Worm (Caenorhabditis elegans): Measurements from ENCODE around the gene tald-1.

DNA sequence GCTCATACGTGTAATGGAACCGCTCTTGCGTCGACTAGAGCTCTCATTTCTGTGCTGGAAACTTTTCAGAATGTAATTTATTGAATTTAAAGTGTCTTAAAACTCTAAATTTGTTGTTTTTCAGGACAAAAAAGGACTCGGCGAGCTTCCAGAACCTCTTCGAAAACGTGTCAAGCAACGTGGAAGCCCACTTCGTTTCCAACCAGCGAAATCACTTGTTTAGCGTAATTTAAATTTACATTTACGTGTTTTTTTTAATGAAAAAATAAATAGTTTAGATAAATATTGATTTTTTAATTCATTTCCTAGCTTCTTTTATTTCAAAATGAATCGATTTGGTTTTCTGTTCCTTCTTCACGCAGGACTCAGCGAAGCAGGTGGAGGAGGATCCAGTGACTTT lies 26.8 kb upstream of the tald-1 start, which contains the start of gene F55F10.3:
- TF ChIP-seq sox-4 (tag; optimal IDR thresholded peaks at IDR 0.05) (no peak), lin-11 (tag; optimal IDR thresholded peaks at IDR 0.05) (no peak), ama-1 (optimal IDR thresholded peaks at IDR 0.05) (no peak), nfya-1 (tag; optimal IDR thresholded peaks at IDR 0.05) (no peak), K09A11.1 (tag; optimal IDR thresholded peaks at IDR 0.05; ENCODE audit: insufficient read depth) (no peak), nhr-11 (tag; optimal IDR thresholded peaks at IDR 0.05) (no peak), ceh-48 (tag; optimal IDR thresholded peaks at IDR 0.05) (no peak), npax-4 (tag; optimal IDR thresholded peaks at IDR 0.05) (no peak), pros-1 (tag; optimal IDR thresholded peaks at IDR 0.05) (no peak), eyg-1 (tag; optimal IDR thresholded peaks at IDR 0.05) (no peak), unc-86 (tag; optimal IDR thresholded peaks at IDR 0.05) (no peak), pat-9 (tag; optimal IDR thresholded peaks at IDR 0.05) (no peak), pha-2 (tag; optimal IDR thresholded peaks at IDR 0.05) (no peak), pha-4 (tag; optimal IDR thresholded peaks at IDR 0.05) (no peak)

Measured in whole organism, late embryonic.